Worm (Caenorhabditis elegans) whole organism, L1 larva: Measurements from ENCODE around the gene pcp-1.

Experiments used
- jun-1 ChIP-seq: fragments of 150-350 bp; optimal IDR thresholded peaks from 2 replicates; lab custom pipeline; 2014; ENCODE audit warnings: missing biosample characterization, missing genetic modification reagents, missing genetic modification characterization
- nhr-77 ChIP-seq: fragments of 150-350 bp; optimal IDR thresholded peaks from 2 replicates; lab custom pipeline; 2014; ENCODE audit warnings: missing biosample characterization, missing genetic modification characterization
- sox-4 ChIP-seq: sonication (generic microtip); optimal IDR thresholded peaks from 2 replicates; lab custom pipeline; 2016; ENCODE audit warnings: missing genetic modification characterization, missing compliant biosample characterization

ce11 chrIII:7792209-7792608 is 33.5 kb downstream of the pcp-1 start:
- TF ChIP-seq nhr-77 (tag; lab: Kevin White, UChicago) (no peak), jun-1 (tag; lab: Kevin White, UChicago) (no peak), sox-4 (tag; lab: Kevin White, UChicago) (no peak)
